Worm (Caenorhabditis elegans): ENCODE measurements around the gene mig-32.

Gene mig-32

DNA sequence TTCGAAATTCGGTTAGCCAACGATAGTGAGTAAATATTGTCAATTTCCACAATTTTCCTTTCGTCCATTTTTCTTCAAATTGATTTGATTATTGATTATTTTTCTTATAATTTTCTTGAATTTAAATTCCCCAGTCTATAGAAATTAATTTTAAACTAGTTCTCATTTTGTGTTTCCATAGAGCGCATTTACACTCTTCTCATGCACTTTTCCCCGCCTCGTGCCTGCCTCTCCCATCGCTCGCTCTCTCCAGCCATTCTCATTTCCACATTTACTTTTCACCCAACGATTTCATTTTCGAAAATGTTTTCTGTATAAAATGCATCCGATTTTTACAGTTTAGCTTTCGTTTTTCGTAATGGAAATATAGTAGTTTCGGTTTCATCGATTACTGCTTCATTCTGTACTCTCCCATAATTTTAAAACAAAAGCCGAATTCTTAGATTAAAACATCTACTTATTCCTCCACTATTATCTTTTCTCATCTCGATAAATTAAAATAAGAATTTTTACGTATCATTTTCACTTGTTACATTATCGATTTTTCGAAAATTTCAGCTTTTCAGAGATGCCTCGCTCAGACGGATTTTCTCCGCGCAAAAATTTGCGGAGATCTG lies 13.0 kb downstream of the mig-32 start, which contains the start of gene lex-1:
Gene lex-1 (plus strand): TSS at position 567 of the 617 bp plus-strand sequence.
- peak; percentile 12 for TF ChIP-seq jun-1 (tag; optimal IDR thresholded peaks at IDR 0.05)
- TF ChIP-seq ceh-9 (tag; optimal IDR thresholded peaks at IDR 0.05), result no peak
- TF ChIP-seq ztf-4 (tag; optimal IDR thresholded peaks at IDR 0.05), result no peak
- TF ChIP-seq lin-15B (tag; optimal IDR thresholded peaks at IDR 0.05), result peak; percentile 84
- TF ChIP-seq egl-5 (tag; optimal IDR thresholded peaks at IDR 0.05), result peak; percentile 42
- TF ChIP-seq snpc-4 (tag; optimal IDR thresholded peaks at IDR 0.05), result peak; percentile 22
- no peak for TF ChIP-seq ZK546.5 (tag; optimal IDR thresholded peaks at IDR 0.05)
- peak; percentile 17 for TF ChIP-seq hmg-11 (tag; optimal IDR thresholded peaks at IDR 0.05)
- no peak for TF ChIP-seq nhr-67 (tag; optimal IDR thresholded peaks at IDR 0.05)
- TF ChIP-seq pha-4 (tag; optimal IDR thresholded peaks at IDR 0.05), result peak; percentile 77
- no peak for TF ChIP-seq ceh-16 (tag; optimal IDR thresholded peaks at IDR 0.05)
- TF ChIP-seq nhr-23 (tag; optimal IDR thresholded peaks at IDR 0.05), result peak; percentile 5
- TF ChIP-seq nfya-1 (tag; optimal IDR thresholded peaks at IDR 0.05; ENCODE audit: insufficient read depth), result peak; percentile 63

DNA sequence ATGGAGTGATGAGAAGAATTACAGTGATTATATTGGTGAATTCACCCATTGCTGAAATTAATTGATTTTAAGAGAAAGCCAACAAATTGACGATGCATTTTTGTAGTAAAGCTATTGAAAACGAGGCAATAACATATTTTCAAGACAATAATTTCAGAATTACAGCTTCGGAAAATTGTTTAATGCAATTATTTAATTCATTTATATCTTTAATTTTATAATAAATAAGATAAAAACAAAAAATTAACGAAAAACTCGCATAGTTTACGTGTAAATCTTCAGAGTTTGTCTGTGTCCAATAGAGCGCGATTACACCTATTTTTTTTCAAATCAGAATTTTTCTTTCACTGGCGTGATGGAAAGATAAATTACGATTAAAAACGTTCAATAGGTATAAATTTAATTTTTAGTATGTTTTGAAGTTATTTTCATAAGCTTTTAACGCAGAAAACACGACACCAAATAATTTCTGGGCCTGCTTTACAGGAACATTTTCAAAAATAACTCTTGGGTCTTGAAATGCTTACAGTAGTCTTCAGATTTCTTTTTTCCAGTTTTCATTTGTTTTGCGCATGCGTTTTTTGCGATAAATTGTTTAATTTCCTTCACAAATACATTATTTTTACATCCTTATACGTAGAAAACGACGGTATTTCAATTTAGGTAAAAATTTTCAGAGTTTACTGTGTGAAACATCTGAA lies 13.8 kb downstream of the mig-32 start, which contains the start of gene tmed-1:
Gene tmed-1 (minus strand): TSS at position 51 of the 701 bp plus-strand sequence.
- TF ChIP-seq hmg-11 (tag; optimal IDR thresholded peaks at IDR 0.05), result no peak
- no peak for TF ChIP-seq egl-27 (tag; optimal IDR thresholded peaks at IDR 0.05)
- no peak for TF ChIP-seq unc-39 (tag; optimal IDR thresholded peaks at IDR 0.05)
- TF ChIP-seq nhr-43 (tag; optimal IDR thresholded peaks at IDR 0.05; ENCODE audit: poor library complexity, severe bottlenecking), result no peak
- no peak for TF ChIP-seq ceh-16 (tag; optimal IDR thresholded peaks at IDR 0.05)
- TF ChIP-seq ceh-9 (tag; optimal IDR thresholded peaks at IDR 0.05), result no peak
- no peak for TF ChIP-seq sea-2 (GFP tag; optimal IDR thresholded peaks at IDR 0.05)
- TF ChIP-seq fkh-2 (tag; optimal IDR thresholded peaks at IDR 0.05), result no peak
- no peak for TF ChIP-seq nhr-76 (tag; optimal IDR thresholded peaks at IDR 0.05)
- TF ChIP-seq unc-62 (GFP tag; optimal IDR thresholded peaks at IDR 0.05), result no peak
- no peak for TF ChIP-seq nhr-23 (tag; optimal IDR thresholded peaks at IDR 0.05)

DNA sequence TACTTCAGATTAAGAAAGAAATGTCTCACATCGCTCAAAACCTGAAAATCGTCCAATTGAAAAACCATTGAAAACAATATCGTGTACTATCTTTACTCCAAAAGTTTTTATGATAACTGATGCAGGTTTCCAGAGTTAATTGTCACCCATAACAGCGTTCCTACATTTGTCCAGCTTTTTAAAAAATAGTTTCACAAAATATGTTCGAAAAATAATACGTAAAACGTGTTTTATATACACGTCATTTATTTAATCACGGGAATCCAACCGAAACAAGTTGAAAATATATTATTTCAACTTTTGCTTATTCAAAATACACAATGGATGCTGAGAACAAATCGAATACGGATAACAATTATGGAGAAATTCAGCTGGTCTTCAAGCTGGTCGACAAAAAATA lies 16.5 kb downstream of the mig-32 start, which contains the start of gene K08E4.7:
Gene K08E4.7 (plus strand): TSS at position 301 of the 400 bp plus-strand sequence.
- no peak for TF ChIP-seq ztf-4 (tag; optimal IDR thresholded peaks at IDR 0.05)
- no peak for TF ChIP-seq aly-2 (tag; optimal IDR thresholded peaks at IDR 0.05)
- no peak for TF ChIP-seq nhr-77 (tag; optimal IDR thresholded peaks at IDR 0.05)
- no peak for TF ChIP-seq nhr-25 (tag; optimal IDR thresholded peaks at IDR 0.05)
- no peak for TF ChIP-seq egl-27 (tag; optimal IDR thresholded peaks at IDR 0.05)
- no peak for TF ChIP-seq ceh-9 (tag; optimal IDR thresholded peaks at IDR 0.05)
- TF ChIP-seq nhr-43 (tag; optimal IDR thresholded peaks at IDR 0.05; ENCODE audit: poor library complexity, severe bottlenecking), result no peak
- TF ChIP-seq jun-1 (tag; optimal IDR thresholded peaks at IDR 0.05), result no peak
- no peak for TF ChIP-seq fkh-10 (GFP tag; optimal IDR thresholded peaks at IDR 0.05)
- TF ChIP-seq nhr-76 (tag; optimal IDR thresholded peaks at IDR 0.05), result no peak
- no peak for TF ChIP-seq pqm-1 (tag; optimal IDR thresholded peaks at IDR 0.05)
- no peak for TF ChIP-seq nhr-11 (tag; optimal IDR thresholded peaks at IDR 0.05)

DNA sequence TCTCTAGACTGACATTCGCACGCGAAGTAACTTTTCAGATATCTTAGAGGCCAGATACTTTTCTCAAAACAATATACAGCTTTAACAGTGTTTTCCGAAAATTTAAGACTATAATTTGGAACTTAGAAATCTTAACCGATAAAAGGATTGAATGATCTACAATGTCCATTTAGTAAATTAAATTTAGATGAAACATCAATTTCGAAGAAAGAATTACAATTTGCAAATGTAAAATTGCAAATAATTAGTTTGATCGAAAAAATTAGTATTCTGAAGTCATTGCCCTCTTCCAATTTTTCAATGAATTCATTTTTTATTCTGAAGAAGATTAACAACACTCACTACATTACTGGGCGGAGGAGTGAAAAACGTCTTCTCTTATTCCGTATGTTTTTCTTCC lies 23.4 kb downstream of the mig-32 start, which contains the start of gene bath-37:
Gene bath-37 (plus strand): TSS at position 301 of the 400 bp plus-strand sequence.
- TF ChIP-seq sea-2 (GFP tag; optimal IDR thresholded peaks at IDR 0.05) (no peak), mml-1 (tag; optimal IDR thresholded peaks at IDR 0.05) (no peak), snpc-4 (tag; optimal IDR thresholded peaks at IDR 0.05) (no peak), ceh-82 (tag; optimal IDR thresholded peaks at IDR 0.05) (no peak), fkh-10 (GFP tag; optimal IDR thresholded peaks at IDR 0.05) (no peak), lsy-12 (tag; optimal IDR thresholded peaks at IDR 0.05) (no peak), fkh-2 (tag; optimal IDR thresholded peaks at IDR 0.05) (no peak), nfya-1 (tag; optimal IDR thresholded peaks at IDR 0.05; ENCODE audit: insufficient read depth) (no peak), unc-39 (tag; optimal IDR thresholded peaks at IDR 0.05) (no peak), elt-2 (tag; optimal IDR thresholded peaks at IDR 0.05) (no peak)

DNA sequence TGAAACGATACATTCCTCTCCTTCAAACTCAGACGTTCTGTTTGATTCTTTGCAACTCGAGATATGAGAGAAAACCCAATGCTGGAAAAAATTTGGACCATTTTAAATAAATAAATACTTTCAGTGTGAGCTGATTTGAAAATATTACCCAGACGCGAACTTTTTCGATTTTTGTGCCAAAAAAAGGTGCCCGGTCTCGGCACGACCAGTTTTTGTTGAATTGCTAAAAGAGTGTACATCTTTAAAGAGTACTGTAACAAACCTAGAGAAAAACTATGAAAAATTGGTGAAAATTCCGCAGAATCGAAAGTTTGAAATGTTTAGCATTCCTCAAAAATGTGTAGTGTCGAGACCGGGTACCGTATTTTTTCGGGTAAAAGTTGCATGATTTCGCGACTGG lies 30.8 kb downstream of the mig-32 start, which contains the start of gene K08E4.8:
Gene K08E4.8 (minus strand): TSS at position 101 of the 400 bp plus-strand sequence.
- TF ChIP-seq snpc-4 (tag; optimal IDR thresholded peaks at IDR 0.05) (no peak), nhr-77 (tag; optimal IDR thresholded peaks at IDR 0.05) (no peak), nhr-67 (tag; optimal IDR thresholded peaks at IDR 0.05) (no peak), ceh-28 (tag; optimal IDR thresholded peaks at IDR 0.05) (no peak), ztf-11 (tag; optimal IDR thresholded peaks at IDR 0.05) (no peak)
